Fruit fly (Drosophila melanogaster) whole organism, larva: ENCODE measurements around the gene CG17344.

Experiments
- noc ChIP-seq: fragments of 200-800 bp; sonication (Bioruptor generic); optimal IDR thresholded peaks from 3 replicates; lab custom pipeline; 2019; ENCODE audit warnings: missing biosample characterization, mild to moderate bottlenecking, missing genetic modification characterization, moderate library complexity

The CG17344 gene

dm6 chr2L:19089385-19089784 lies 12.5 kb upstream of the CG17344 start:
- no peak for TF ChIP-seq noc

dm6 chr2L:19093868-19094267 lies 8.0 kb upstream of the CG17344 start:
- no peak for TF ChIP-seq noc

- no peak for TF ChIP-seq noc
Observed at dm6 chr2L:19096361-19096760, 5.5 kb upstream of the CG17344 start.

- no peak for TF ChIP-seq noc
Observed at dm6 chr2L:19097374-19097773, 4.5 kb upstream of the CG17344 start.

dm6 chr2L:19098668-19099067 lies 3.2 kb upstream of the CG17344 start:
- TF ChIP-seq noc: no peak

- no peak for TF ChIP-seq noc
Observed at dm6 chr2L:19103176-19103921, 1.5 kb downstream of the CG17344 start.

- no peak for TF ChIP-seq noc
Observed at dm6 chr2L:19104383-19104782, 2.5 kb downstream of the CG17344 start.

dm6 chr2L:19106235-19106634 lies 4.4 kb downstream of the CG17344 start:
- no peak for TF ChIP-seq noc

dm6 chr2L:19108377-19108876 lies 6.6 kb downstream of the CG17344 start, which contains the start of gene Lim3:
Gene Lim3 (minus strand): TSS chr2L:19108427.
- no peak for TF ChIP-seq noc

- no peak for TF ChIP-seq noc
Observed at dm6 chr2L:19109625-19110204, 7.9 kb downstream of the CG17344 start, which contains the start of gene amd. Gene amd (plus strand): TSS chr2L:19110154.

dm6 chr2L:19111137-19111536 lies 9.3 kb downstream of the CG17344 start:
- peak; percentile 59 for TF ChIP-seq noc

dm6 chr2L:19111729-19112128 lies 9.9 kb downstream of the CG17344 start:
- TF ChIP-seq noc: no peak

dm6 chr2L:19112200-19112599 lies 10.4 kb downstream of the CG17344 start:
- no peak for TF ChIP-seq noc

- TF ChIP-seq noc: no peak
Observed at dm6 chr2L:19114183-19114776, 12.4 kb downstream of the CG17344 start, which contains the start of gene CG10561. Gene CG10561 (plus strand): TSS chr2L:19114401.

- no peak for TF ChIP-seq noc
Observed at dm6 chr2L:19120196-19120950, 18.5 kb downstream of the CG17344 start, which contains the start of gene Ddc. Gene Ddc (minus strand): TSS chr2L:19120306.

dm6 chr2L:19120984-19121383 lies 19.1 kb downstream of the CG17344 start:
- no peak for TF ChIP-seq noc
